Worm (Caenorhabditis elegans): ENCODE results near the gene F22E5.1.

Gene F22E5.1

DNA sequence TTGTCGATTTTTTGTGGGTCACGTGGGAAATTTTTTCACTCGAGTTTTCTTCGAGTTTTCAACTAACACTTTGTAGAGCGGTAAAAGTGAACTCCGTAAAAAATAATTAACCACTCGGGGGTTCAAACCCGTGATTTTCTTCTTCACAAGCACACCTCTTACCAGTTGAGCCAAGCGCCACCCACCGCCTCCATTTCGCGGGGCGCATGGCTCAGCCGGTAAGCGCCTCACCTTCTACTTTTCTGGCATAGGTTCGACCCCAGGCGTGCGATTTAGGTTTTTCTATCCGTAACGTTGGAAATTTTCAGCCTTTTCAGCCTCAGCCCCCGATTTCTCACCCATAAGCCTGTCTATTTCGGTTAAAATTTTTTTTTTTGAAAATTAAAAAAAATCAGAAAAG lies 48.4 kb downstream of the F22E5.1 start:
- TF ChIP-seq cog-1 (tag; optimal IDR thresholded peaks at IDR 0.05), result no peak
- TF ChIP-seq ztf-29 (GFP tag; IDR thresholded peaks at IDR 0.05), result no peak
- no peak for TF ChIP-seq tab-1 (GFP tag; IDR thresholded peaks at IDR 0.05)
- TF ChIP-seq med-1 (GFP tag; optimal IDR thresholded peaks at IDR 0.05; ENCODE audit: insufficient read depth), result no peak
- no peak for TF ChIP-seq ref-1 (GFP tag; conservative IDR thresholded peaks at IDR 0.05)
- TF ChIP-seq flt-1 (GFP tag; IDR thresholded peaks at IDR 0.05), result no peak
- no peak for TF ChIP-seq ztf-23 (GFP tag; IDR thresholded peaks at IDR 0.05)
- no peak for TF ChIP-seq T22C8.4 (GFP tag; IDR thresholded peaks at IDR 0.05)

DNA sequence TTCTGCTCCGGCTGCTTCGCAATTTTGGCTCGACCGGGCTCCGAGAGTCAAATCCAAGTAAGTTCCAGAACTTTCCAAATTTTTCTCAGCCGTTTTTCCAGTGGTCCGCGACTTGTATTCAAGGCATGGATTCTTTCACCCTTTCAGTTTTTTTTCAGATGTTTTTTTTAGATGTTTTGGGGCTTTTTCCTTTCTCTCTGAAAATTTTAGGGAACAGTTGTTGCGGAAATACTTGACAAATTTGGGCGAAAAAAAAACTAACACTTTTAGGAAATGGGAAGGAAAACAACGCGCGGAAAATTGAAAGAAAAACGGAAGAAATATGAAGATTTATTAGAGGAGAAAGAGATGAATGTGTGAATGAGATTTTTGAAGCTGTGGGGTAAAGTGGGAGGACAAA lies 52.0 kb downstream of the F22E5.1 start, which contains the start of the genes T05A8.11 and nep-2:
TSS of gene T05A8.11 (minus strand) at position 101 of the 400 bp plus-strand sequence.
TSS of gene nep-2 (minus strand) at position 192 of the 400 bp plus-strand sequence.
- TF ChIP-seq ztf-29 (GFP tag; IDR thresholded peaks at IDR 0.05), result no peak
- no peak for TF ChIP-seq klf-2 (GFP tag; conservative IDR thresholded peaks at IDR 0.05)
- TF ChIP-seq T22C8.4 (GFP tag; IDR thresholded peaks at IDR 0.05), result no peak
- TF ChIP-seq flt-1 (GFP tag; IDR thresholded peaks at IDR 0.05), result no peak
- no peak for TF ChIP-seq ref-1 (GFP tag; conservative IDR thresholded peaks at IDR 0.05)
- TF ChIP-seq ztf-23 (GFP tag; IDR thresholded peaks at IDR 0.05), result no peak
- TF ChIP-seq med-1 (GFP tag; optimal IDR thresholded peaks at IDR 0.05; ENCODE audit: insufficient read depth), result no peak
- TF ChIP-seq tab-1 (GFP tag; IDR thresholded peaks at IDR 0.05), result no peak

DNA sequence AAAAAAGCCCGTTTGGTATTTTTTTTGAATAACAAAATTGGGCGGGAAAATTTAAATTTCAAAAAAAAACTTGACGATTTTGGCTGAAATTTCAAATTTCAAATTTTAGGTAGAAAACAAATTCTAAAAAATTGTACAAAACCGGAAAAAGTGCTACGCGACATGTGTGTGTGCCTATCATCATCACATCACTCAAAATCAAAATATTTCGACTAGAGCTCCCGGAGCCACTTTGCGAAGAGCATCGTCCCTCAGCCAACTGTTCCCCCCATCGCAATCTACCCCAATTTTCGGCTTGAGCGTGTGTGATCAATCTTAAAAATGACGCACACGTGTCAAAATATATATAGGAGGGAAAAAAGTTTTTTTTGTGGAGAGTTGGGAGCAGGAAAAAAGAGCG lies 53.2 kb downstream of the F22E5.1 start:
- no peak for TF ChIP-seq flt-1 (GFP tag; IDR thresholded peaks at IDR 0.05)
- no peak for TF ChIP-seq T22C8.4 (GFP tag; IDR thresholded peaks at IDR 0.05)
- no peak for TF ChIP-seq ztf-23 (GFP tag; IDR thresholded peaks at IDR 0.05)
- no peak for TF ChIP-seq med-1 (GFP tag; optimal IDR thresholded peaks at IDR 0.05; ENCODE audit: insufficient read depth)
- no peak for TF ChIP-seq cog-1 (tag; optimal IDR thresholded peaks at IDR 0.05)
- no peak for TF ChIP-seq klf-2 (GFP tag; conservative IDR thresholded peaks at IDR 0.05)
- no peak for TF ChIP-seq tab-1 (GFP tag; IDR thresholded peaks at IDR 0.05)

All from whole organism, midembryonic.